Worm (Caenorhabditis elegans) whole organism, young adult: ENCODE measurements around the gene math-33.

ENCODE experiments used
- B0019.2 ChIP-seq: fragments of 200-800 bp; sonication (Bioruptor generic); conservative IDR thresholded peaks from 2 replicates; pipeline ENCODE4 v1.3.6; 2022; ENCODE audit warnings: missing genetic modification reagents, missing genetic modification characterization, missing compliant biosample characterization
- F22D6.2 ChIP-seq: sonication (generic microtip); optimal IDR thresholded peaks from 2 replicates; lab custom pipeline; 2016; ENCODE audit warnings: mild to moderate bottlenecking, missing genetic modification characterization, missing compliant biosample characterization
- F23B12.7 ChIP-seq: sonication (generic microtip); optimal IDR thresholded peaks from 2 replicates; lab custom pipeline; 2017; ENCODE audit warnings: missing genetic modification characterization, mild to moderate bottlenecking, missing compliant biosample characterization, antibody characterized with exemption, moderate library complexity; ENCODE audit not compliant: insufficient read depth
- F33H1.4 ChIP-seq: fragments of 200-800 bp; sonication (Bioruptor generic); IDR thresholded peaks from 2 replicates; pipeline ENCODE4 v1.3.6; 2022; ENCODE audit warnings: missing genetic modification reagents, missing genetic modification characterization, missing compliant biosample characterization
- F49E8.2 ChIP-seq: sonication (generic microtip); optimal IDR thresholded peaks from 3 replicates; lab custom pipeline; 2017; ENCODE audit warnings: missing genetic modification characterization, mild to moderate bottlenecking, missing compliant biosample characterization, antibody characterized with exemption, moderate library complexity; ENCODE audit not compliant: insufficient read depth
- Y53G8AR.9 ChIP-seq: fragments of 200-800 bp; sonication (Bioruptor generic); conservative IDR thresholded peaks from 2 replicates; pipeline ENCODE4 v1.3.6; 2022; ENCODE audit warnings: missing genetic modification reagents, missing genetic modification characterization, missing compliant biosample characterization
- ZK185.1 ChIP-seq: sonication (generic microtip); optimal IDR thresholded peaks from 2 replicates; lab custom pipeline; 2016; ENCODE audit warnings: mild to moderate bottlenecking, missing genetic modification characterization, missing compliant biosample characterization; ENCODE audit not compliant: poor library complexity, severe bottlenecking
- aptf-2 ChIP-seq: fragments of 200-800 bp; sonication (Bioruptor generic); conservative IDR thresholded peaks from 2 replicates; pipeline ENCODE4 v1.3.6; 2022; ENCODE audit warnings: missing genetic modification reagents, missing genetic modification characterization, missing compliant biosample characterization
- aptf-3 ChIP-seq: fragments of 200-800 bp; sonication (Bioruptor generic); IDR thresholded peaks from 2 replicates; pipeline ENCODE4 v1.3.6; 2022; ENCODE audit warnings: missing genetic modification characterization, missing compliant biosample characterization
- athp-1 ChIP-seq: sonication (generic microtip); optimal IDR thresholded peaks from 2 replicates; lab custom pipeline; 2017; ENCODE audit warnings: mild to moderate bottlenecking, missing genetic modification characterization, missing compliant biosample characterization
- attf-3 ChIP-seq: fragments of 200-800 bp; sonication (Bioruptor generic); conservative IDR thresholded peaks from 2 replicates; pipeline ENCODE4 v1.3.6; 2022; ENCODE audit warnings: missing genetic modification reagents, missing genetic modification characterization, missing compliant biosample characterization
- attf-5 ChIP-seq: fragments of 200-800 bp; sonication (Bioruptor generic); optimal IDR thresholded peaks from 2 replicates; lab custom pipeline; 2018; ENCODE audit warnings: mild to moderate bottlenecking, missing genetic modification characterization, missing compliant biosample characterization
- ccch-3 ChIP-seq: fragments of 200-800 bp; sonication (Bioruptor generic); optimal IDR thresholded peaks from 2 replicates; lab custom pipeline; 2018; ENCODE audit warnings: mild to moderate bottlenecking, missing genetic modification characterization, missing compliant biosample characterization
- cebp-1 ChIP-seq, 2 experiments: fragments of 200-800 bp in 1 of 2; sonication (Bioruptor generic) in 1 of 2; sonication (generic microtip) in 1 of 2; IDR thresholded peaks in 1 of 2; optimal IDR thresholded peaks in 1 of 2; 2 replicates each; pipeline versions ENCODE4 v1.3.6 to Lab custom; 2017 to 2022; ENCODE audit warnings: missing compliant biosample characterization in 2 of 2, missing genetic modification characterization in 2 of 2, mild to moderate bottlenecking in 1 of 2, missing genetic modification reagents in 1 of 2, moderate library complexity in 1 of 2
- ceh-100 ChIP-seq: fragments of 200-800 bp; sonication (Bioruptor generic); IDR thresholded peaks from 2 replicates; pipeline ENCODE4 v1.3.6; 2022; ENCODE audit warnings: missing genetic modification reagents, missing genetic modification characterization, missing compliant biosample characterization
- dox-1 ChIP-seq: fragments of 200-800 bp; sonication (Bioruptor generic); IDR thresholded peaks from 2 replicates; pipeline ENCODE4 v1.3.6; 2022; ENCODE audit warnings: missing genetic modification reagents, missing genetic modification characterization, missing compliant biosample characterization
- ets-4 ChIP-seq: fragments of 200-800 bp; sonication (Bioruptor generic); optimal IDR thresholded peaks from 2 replicates; lab custom pipeline; 2018; ENCODE audit warnings: mild to moderate bottlenecking, missing genetic modification characterization, missing compliant biosample characterization
- him-1 ChIP-seq: sonication (generic microtip); optimal IDR thresholded peaks from 2 replicates; lab custom pipeline; 2016; ENCODE audit warnings: missing genotype, missing genetic modification reagents, missing genetic modification characterization, missing compliant biosample characterization
- hlh-26 ChIP-seq: fragments of 200-800 bp; sonication (Bioruptor generic); conservative IDR thresholded peaks from 2 replicates; pipeline ENCODE4 v1.3.6; 2022; ENCODE audit warnings: missing genetic modification reagents, missing genetic modification characterization, missing compliant biosample characterization
- hmg-20 ChIP-seq: fragments of 200-800 bp; sonication (Bioruptor generic); IDR thresholded peaks from 2 replicates; pipeline ENCODE4 v1.3.6; 2022; ENCODE audit warnings: missing genetic modification reagents, missing genetic modification characterization, missing compliant biosample characterization
- hsf-1 ChIP-seq: fragments of 200-800 bp; sonication (Bioruptor generic); IDR thresholded peaks from 2 replicates; pipeline ENCODE4 v1.3.6; 2022; ENCODE audit warnings: missing genetic modification reagents, missing genetic modification characterization, missing compliant biosample characterization
- lin-26 ChIP-seq: fragments of 200-800 bp; sonication (Bioruptor generic); IDR thresholded peaks from 2 replicates; pipeline ENCODE4 v1.3.6; 2022; ENCODE audit warnings: missing genetic modification reagents, missing genetic modification characterization, missing compliant biosample characterization
- lin-40 ChIP-seq: sonication (generic microtip); optimal IDR thresholded peaks from 2 replicates; lab custom pipeline; 2016; ENCODE audit warnings: missing genetic modification characterization, mild to moderate bottlenecking, missing compliant biosample characterization, missing genotype, missing genetic modification reagents
- lin-54 ChIP-seq: fragments of 200-800 bp; sonication (Bioruptor generic); optimal IDR thresholded peaks from 2 replicates; lab custom pipeline; 2018; ENCODE audit warnings: mild to moderate bottlenecking, missing genetic modification characterization, missing compliant biosample characterization
- lir-1 ChIP-seq: fragments of 200-800 bp; sonication (Bioruptor generic); conservative IDR thresholded peaks from 2 replicates; pipeline ENCODE4 v1.3.6; 2022; ENCODE audit warnings: missing genetic modification reagents, missing genetic modification characterization, missing compliant biosample characterization
- lsl-1 ChIP-seq: fragments of 200-800 bp; sonication (Bioruptor generic); optimal IDR thresholded peaks from 2 replicates; lab custom pipeline; 2018; ENCODE audit warnings: mild to moderate bottlenecking, missing genetic modification characterization, moderate library complexity, missing compliant biosample characterization
- mcd-1 ChIP-seq: fragments of 200-800 bp; sonication (Bioruptor generic); IDR thresholded peaks from 2 replicates; pipeline ENCODE4 v1.3.6; 2022; ENCODE audit warnings: missing genetic modification reagents, missing genetic modification characterization, missing compliant biosample characterization
- nfya-1 ChIP-seq: sonication (generic microtip); optimal IDR thresholded peaks from 2 replicates; lab custom pipeline; 2017; ENCODE audit warnings: antibody characterized with exemption, missing compliant biosample characterization, missing genetic modification characterization, borderline replicate concordance; ENCODE audit not compliant: insufficient read depth
- nfya-2 ChIP-seq: fragments of 200-800 bp; sonication (Bioruptor generic); IDR thresholded peaks from 2 replicates; pipeline ENCODE4 v1.3.6; 2022; ENCODE audit warnings: missing genetic modification reagents, missing genetic modification characterization, missing compliant biosample characterization
- nhr-27 ChIP-seq: fragments of 200-800 bp; sonication (Bioruptor generic); optimal IDR thresholded peaks from 2 replicates; lab custom pipeline; 2018; ENCODE audit warnings: mild to moderate bottlenecking, missing genetic modification characterization, moderate library complexity, missing compliant biosample characterization
- pbrm-1 ChIP-seq: fragments of 200-800 bp; sonication (Bioruptor generic); IDR thresholded peaks from 2 replicates; pipeline ENCODE4 v1.3.6; 2022; ENCODE audit warnings: missing genetic modification reagents, missing genetic modification characterization, missing compliant biosample characterization
- rcor-1 ChIP-seq: fragments of 200-800 bp; sonication (Bioruptor generic); IDR thresholded peaks from 2 replicates; pipeline ENCODE4 v1.3.6; 2022; ENCODE audit warnings: missing genetic modification reagents, missing genetic modification characterization, missing compliant biosample characterization
- rec-8 ChIP-seq, 2 experiments: sonication (generic microtip); optimal IDR thresholded peaks; 2 replicates each; lab custom pipeline; 2016; ENCODE audit warnings: mild to moderate bottlenecking in 2 of 2, missing genetic modification characterization in 2 of 2, missing genetic modification reagents in 2 of 2, missing genotype in 2 of 2, missing biosample characterization in 1 of 2, missing compliant biosample characterization in 1 of 2, moderate library complexity in 1 of 2
- repo-1 ChIP-seq: sonication (generic microtip); optimal IDR thresholded peaks from 2 replicates; lab custom pipeline; 2017; ENCODE audit warnings: mild to moderate bottlenecking, missing genetic modification characterization, missing compliant biosample characterization
- snpc-1.1 ChIP-seq: sonication (generic microtip); optimal IDR thresholded peaks from 2 replicates; lab custom pipeline; 2017; ENCODE audit warnings: missing genetic modification characterization, mild to moderate bottlenecking, missing compliant biosample characterization, antibody characterized with exemption, moderate library complexity, missing genotype, missing genetic modification reagents; ENCODE audit not compliant: insufficient read depth
- snpc-1.3 ChIP-seq: sonication (generic microtip); optimal IDR thresholded peaks from 2 replicates; lab custom pipeline; 2017; ENCODE audit warnings: missing genetic modification characterization, mild to moderate bottlenecking, missing compliant biosample characterization, antibody characterized with exemption, moderate library complexity, missing genotype, missing genetic modification reagents; ENCODE audit not compliant: insufficient read depth
- snpc-4 ChIP-seq, 5 experiments: fragments of 150-350 bp in 1 of 5; sonication (generic microtip) in 4 of 5; optimal IDR thresholded peaks; 2 replicates each; lab custom pipeline; 2014 to 2018; ENCODE audit warnings: missing genetic modification characterization in 5 of 5, missing biosample characterization in 3 of 5, antibody characterized with exemption in 2 of 5, mild to moderate bottlenecking in 2 of 5, missing compliant biosample characterization in 2 of 5, missing genotype in 2 of 5, moderate library complexity in 2 of 5, missing genetic modification reagents in 1 of 5
- tbp1 ChIP-seq: fragments of 200-800 bp; sonication (Bioruptor generic); optimal IDR thresholded peaks from 2 replicates; lab custom pipeline; 2018; ENCODE audit warnings: mild to moderate bottlenecking, missing genetic modification characterization, missing compliant biosample characterization
- tbx-9 ChIP-seq: sonication (generic microtip); optimal IDR thresholded peaks from 2 replicates; lab custom pipeline; 2016; ENCODE audit warnings: borderline replicate concordance, missing genetic modification characterization, inconsistent platforms, missing compliant biosample characterization
- tlf-1 ChIP-seq: fragments of 200-800 bp; sonication (Bioruptor generic); optimal IDR thresholded peaks from 2 replicates; lab custom pipeline; 2018; ENCODE audit warnings: mild to moderate bottlenecking, missing genetic modification characterization, missing compliant biosample characterization
- zfh-2 ChIP-seq: fragments of 200-800 bp; sonication (Bioruptor generic); conservative IDR thresholded peaks from 2 replicates; pipeline ENCODE4 v1.3.6; 2022; ENCODE audit warnings: missing genetic modification reagents, missing genetic modification characterization, missing compliant biosample characterization
- ztf-18 ChIP-seq: sonication (generic microtip); optimal IDR thresholded peaks from 2 replicates; lab custom pipeline; 2016; ENCODE audit warnings: missing genotype, mild to moderate bottlenecking, missing genetic modification characterization, missing compliant biosample characterization
- ztf-28 ChIP-seq: fragments of 200-800 bp; sonication (Bioruptor generic); IDR thresholded peaks from 2 replicates; pipeline ENCODE4 v1.3.6; 2022; ENCODE audit warnings: missing genetic modification reagents, missing genetic modification characterization, missing compliant biosample characterization
- ztf-3 ChIP-seq: fragments of 200-800 bp; sonication (Bioruptor generic); optimal IDR thresholded peaks from 2 replicates; lab custom pipeline; 2018; ENCODE audit warnings: mild to moderate bottlenecking, missing genetic modification characterization, missing compliant biosample characterization

The math-33 gene

ce11 chrV:11123817-11124337, 10.2 kb downstream of the math-33 start, which contains the start of the genes atp-5 and lmtr-3 (continued):
- TF ChIP-seq mcd-1 (GFP tag; lab: Robert Waterston, UW) (peak; percentile 64), hmg-20 (GFP tag; lab: Robert Waterston, UW) (0 out of 2 replicates have a peak, but pooled peaks have one; percentile 28), attf-5 (GFP tag; lab: Kevin White, UChicago) (peak; percentile 91), snpc-1.3 (tag; lab: Kevin White, UChicago) (peak; percentile 68), him-1 (tag; lab: Kevin White, UChicago) (peak; percentile 4), aptf-2 (GFP tag; lab: Robert Waterston, UW) (peak; percentile 62), hlh-26 (GFP tag; lab: Robert Waterston, UW) (no peak), cebp-1 (GFP tag; IDR thresholded peaks at IDR 0.05; lab: Robert Waterston, UW) (peak; percentile 64), cebp-1 (tag; optimal IDR thresholded peaks at IDR 0.05; lab: Kevin White, UChicago) (peak; percentile 63), tlf-1 (peak; percentile 30), ceh-100 (peak; percentile 75), lin-54 (peak; percentile 67), pbrm-1 (GFP tag; lab: Robert Waterston, UW) (peak; percentile 65; the same call in 1 of the 2 replicates), snpc-4 (GFP tag; optimal IDR thresholded peaks at IDR 0.05; lab: Kevin White, UChicago) (peak; percentile 29), snpc-4 (tag; optimal IDR thresholded peaks at IDR 0.05; lab: Kevin White, UChicago) (peak; percentile 7 to 62 (median 49)), F23B12.7 (peak; percentile 34), lin-40 (tag; lab: Kevin White, UChicago) (peak; percentile 28), dox-1 (GFP tag; lab: Robert Waterston, UW) (peak; percentile 93), B0019.2 (GFP tag; lab: Robert Waterston, UW) (peak; percentile 76), ets-4 (no peak), lir-1 (GFP tag; lab: Robert Waterston, UW) (peak; percentile 65; the same call in 1 of the 2 replicates), nhr-27 (tag; lab: Kevin White, UChicago) (no peak), hsf-1 (GFP tag; lab: Robert Waterston, UW) (no peak), F49E8.2 (tag; lab: Kevin White, UChicago) (peak; percentile 0), lin-26 (GFP tag; lab: Robert Waterston, UW) (peak; percentile 33; the same call in 1 of the 2 replicates), ztf-3 (GFP tag; lab: Kevin White, UChicago) (no peak), repo-1 (tag; lab: Kevin White, UChicago) (no peak), rcor-1 (peak; percentile 56), nfya-2 (GFP tag; lab: Robert Waterston, UW) (no peak), aptf-3 (no peak), Y53G8AR.9 (GFP tag; lab: Robert Waterston, UW) (0 out of 2 replicates have a peak, but pooled peaks have one; percentile 37), F33H1.4 (GFP tag; lab: Robert Waterston, UW) (peak; percentile 31; the same call in 1 of the 2 replicates), lsl-1 (GFP tag; lab: Kevin White, UChicago) (peak; percentile 51), tbp1 (GFP tag; lab: Kevin White, UChicago) (peak; percentile 47), athp-1 (tag; lab: Kevin White, UChicago) (peak; percentile 47), ztf-28 (GFP tag; lab: Robert Waterston, UW) (peak; percentile 88), ZK185.1 (tag; lab: Kevin White, UChicago) (peak; percentile 95), zfh-2 (no peak), nfya-1 (tag; lab: Kevin White, UChicago) (no peak), attf-3 (GFP tag; lab: Robert Waterston, UW) (peak; percentile 63; the same call in 1 of the 2 replicates), ccch-3 (GFP tag; lab: Kevin White, UChicago) (peak; percentile 23), snpc-1.1 (tag; lab: Kevin White, UChicago) (peak; percentile 22), ztf-18 (peak; percentile 48), rec-8 (tag; optimal IDR thresholded peaks at IDR 0.05; lab: Kevin White, UChicago) (peak; percentile 64 to 74), F22D6.2 (tag; lab: Kevin White, UChicago) (no peak), tbx-9 (tag; lab: Kevin White, UChicago) (no peak)
